Fruit fly (Drosophila melanogaster) whole organism, prepupa: ENCODE measurements around the gene Ctl1.

Source experiments
- Eip78C ChIP-seq: fragments of 200-800 bp; sonication (Bioruptor generic); peaks from one replicate; lab custom pipeline; 2016; ENCODE audit warnings: missing biosample characterization, missing genetic modification characterization
- Hr39 ChIP-seq: fragments of 200-800 bp; sonication (Bioruptor generic); optimal IDR thresholded peaks from 2 replicates; lab custom pipeline; 2016; ENCODE audit warnings: missing biosample characterization, missing genetic modification characterization
- Lpt ChIP-seq: fragments of 200-800 bp; sonication (Bioruptor generic); optimal IDR thresholded peaks from 3 replicates; lab custom pipeline; 2016; ENCODE audit warnings: missing biosample characterization, missing genetic modification characterization
- Sox14 ChIP-seq: fragments of 200-800 bp; sonication (Bioruptor generic); optimal IDR thresholded peaks from 3 replicates; lab custom pipeline; 2016; ENCODE audit warnings: missing biosample characterization, missing genetic modification characterization
- Sox15 ChIP-seq: fragments of 200-800 bp; sonication (Bioruptor generic); optimal IDR thresholded peaks from 3 replicates; lab custom pipeline; 2016; ENCODE audit warnings: missing biosample characterization, missing genetic modification characterization
- esn ChIP-seq: fragments of 200-800 bp; sonication (Bioruptor generic); optimal IDR thresholded peaks from 2 replicates; lab custom pipeline; 2016; ENCODE audit warnings: missing biosample characterization, mild to moderate bottlenecking, missing genetic modification characterization, moderate library complexity
- lz ChIP-seq: fragments of 200-800 bp; sonication (Bioruptor generic); optimal IDR thresholded peaks from 3 replicates; lab custom pipeline; 2016; ENCODE audit warnings: missing biosample characterization, missing genetic modification characterization

- TF ChIP-seq Sox14 (GFP tag; lab: Kevin White, UChicago) (no peak), Eip78C (GFP tag; lab: Kevin White, UChicago) (no peak), Lpt (GFP tag; lab: Kevin White, UChicago) (no peak), lz (GFP tag; lab: Kevin White, UChicago) (no peak), Sox15 (GFP tag; lab: Kevin White, UChicago) (no peak), esn (GFP tag; lab: Kevin White, UChicago) (no peak), Hr39 (GFP tag; lab: Kevin White, UChicago) (no peak)
These were observed 44.4 kb downstream of the Ctl1 start, which contains the start of gene CG15014 for dm6 chr3L:4322032-4322617.
